Worm (Caenorhabditis elegans) whole organism, midembryonic: ENCODE results near the gene Y37E11AL.2.

Experiments
- T22C8.4 ChIP-seq: fragments of 200-800 bp; sonication (Bioruptor generic); IDR thresholded peaks from 2 replicates; pipeline ENCODE4 v1.3.6; 2022; ENCODE audit warnings: missing genetic modification characterization, missing compliant biosample characterization
- flt-1 ChIP-seq: fragments of 200-800 bp; sonication (Bioruptor generic); IDR thresholded peaks from 2 replicates; pipeline ENCODE4 v1.3.6; 2022; ENCODE audit warnings: missing genetic modification characterization, missing compliant biosample characterization
- klf-2 ChIP-seq: fragments of 200-800 bp; sonication (Bioruptor generic); conservative IDR thresholded peaks from 2 replicates; pipeline ENCODE4 v1.3.6; 2022; ENCODE audit warnings: missing genetic modification reagents, missing genetic modification characterization, missing compliant biosample characterization
- ztf-23 ChIP-seq: fragments of 200-800 bp; sonication (Bioruptor generic); IDR thresholded peaks from 2 replicates; pipeline ENCODE4 v1.3.6; 2022; ENCODE audit warnings: missing genetic modification reagents, missing genetic modification characterization, missing compliant biosample characterization

DNA sequence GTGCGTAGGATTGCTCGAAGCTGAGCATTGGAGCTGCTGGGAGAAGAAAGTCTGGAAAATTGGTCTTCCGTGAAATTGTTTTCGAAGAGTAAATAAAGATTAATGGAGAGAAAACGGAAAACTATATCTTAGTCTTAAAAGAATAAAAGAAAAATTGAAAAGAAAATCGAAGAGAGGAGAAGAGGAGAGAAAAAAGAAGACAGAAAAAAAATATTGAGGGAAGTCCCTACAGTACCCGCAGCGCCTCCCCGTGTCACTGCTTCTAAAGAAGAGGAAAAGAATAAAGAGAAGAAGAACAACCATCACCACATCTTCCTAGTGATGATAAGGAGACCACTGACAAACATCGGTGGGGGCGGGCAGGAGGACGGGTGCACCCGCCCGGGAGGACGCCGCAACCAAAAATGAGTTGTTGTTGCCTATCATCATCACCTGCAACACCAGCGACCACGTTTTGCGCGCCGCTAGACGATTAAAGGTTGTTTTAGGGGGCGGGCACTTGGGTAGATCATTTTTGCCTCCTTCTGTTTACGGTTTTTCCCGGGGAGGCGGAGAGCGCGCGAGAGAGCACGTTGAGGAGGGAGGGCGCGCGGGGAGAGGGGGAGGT lies 49.6 kb upstream of the Y37E11AL.2 start, which contains the start of gene CC8.2:
- TF ChIP-seq flt-1 (no peak), klf-2 (no peak), ztf-23 (GFP tag; lab: Robert Waterston, UW) (0 out of 2 replicates have a peak, but pooled peaks have one; percentile 27), T22C8.4 (no peak)
